Fruit fly (Drosophila melanogaster): Measurements from ENCODE around the gene CG17475.

Gene CG17475

DNA sequence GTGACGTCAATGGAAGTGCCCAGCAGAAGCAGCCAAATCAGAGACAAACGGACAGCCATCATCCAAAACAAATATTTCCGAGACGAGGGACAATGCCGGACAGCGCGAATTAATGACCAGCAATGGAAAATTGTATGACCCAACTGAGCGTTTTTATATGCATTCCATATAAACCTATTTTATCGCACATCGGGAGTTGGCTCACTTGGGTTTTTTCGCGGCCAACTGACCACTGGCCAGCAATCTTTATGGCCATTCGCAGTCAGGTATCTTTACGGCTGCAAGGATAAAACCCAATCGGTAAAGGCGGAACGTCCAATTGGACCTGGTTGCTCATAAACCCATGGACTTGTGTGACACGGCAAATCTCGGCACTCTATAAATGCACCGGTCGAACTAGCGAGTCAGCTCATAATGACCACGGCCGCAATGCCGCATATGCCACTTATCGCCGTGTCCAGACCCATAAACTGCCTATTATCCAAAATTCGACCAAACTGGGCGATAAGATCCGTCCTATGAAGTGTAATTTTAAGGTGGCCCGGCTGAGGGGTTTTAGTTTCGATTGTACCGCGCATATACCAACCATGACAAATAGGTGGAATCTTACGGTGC, 2.0 kb upstream of the CG17475 start, which contains the start of the genes CG4053 and CG31266:
Gene CG4053 (minus strand): TSS at position 101 of the 615 bp plus-strand sequence.
Gene CG31266 (plus strand): TSS at position 565 of the 615 bp plus-strand sequence.
- TF ChIP-seq CrebA (GFP tag; optimal IDR thresholded peaks at IDR 0.05; ENCODE audit: borderline replicate concordance) (peak; percentile 2), dmrt93B (GFP tag; optimal IDR thresholded peaks at IDR 0.05) (no peak)

DNA sequence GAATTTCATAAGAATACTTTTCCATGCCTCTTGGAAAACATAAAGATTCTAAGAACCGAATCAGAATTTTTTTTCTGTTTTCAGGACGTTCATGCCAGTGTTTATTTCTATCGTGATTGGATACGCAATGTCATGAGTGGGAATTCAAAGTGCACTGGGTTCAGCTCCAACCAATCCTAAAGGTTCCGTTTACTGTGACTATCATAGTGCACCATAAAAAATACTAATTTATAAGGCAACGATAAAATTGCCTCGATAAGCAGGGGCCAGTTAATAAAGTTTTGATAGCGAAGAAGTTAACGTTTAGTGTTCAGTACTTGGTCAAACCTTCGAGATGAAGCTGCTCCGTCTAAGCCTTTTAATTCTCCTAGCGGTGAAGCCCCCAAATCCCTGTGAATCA, 2.3 kb downstream of the CG17475 start, which contains the start of gene CG31265:
Gene CG31265 (plus strand): TSS at position 301 of the 400 bp plus-strand sequence.
- TF ChIP-seq foxo (GFP tag; optimal IDR thresholded peaks at IDR 0.05): no peak
- no peak for TF ChIP-seq CG32264 (GFP tag; optimal IDR thresholded peaks at IDR 0.05)
- no peak for TF ChIP-seq woc (GFP tag; optimal IDR thresholded peaks at IDR 0.05)
- TF ChIP-seq usp (GFP tag; optimal IDR thresholded peaks at IDR 0.05): no peak
- TF ChIP-seq OdsH (GFP tag; optimal IDR thresholded peaks at IDR 0.05): no peak
- no peak for TF ChIP-seq jim (GFP tag; optimal IDR thresholded peaks at IDR 0.05)
- no peak for TF ChIP-seq Jra (GFP tag; optimal IDR thresholded peaks at IDR 0.05)
- TF ChIP-seq N (GFP tag; optimal IDR thresholded peaks at IDR 0.05): no peak
- no peak for TF ChIP-seq Myc (optimal IDR thresholded peaks at IDR 0.05)
- TF ChIP-seq Vsx2 (GFP tag; optimal IDR thresholded peaks at IDR 0.05; ENCODE audit: partially characterized antibody): no peak
- no peak for TF ChIP-seq Hnf4 (GFP tag; optimal IDR thresholded peaks at IDR 0.05)
- no peak for TF ChIP-seq fru (GFP tag; optimal IDR thresholded peaks at IDR 0.05)
- no peak for TF ChIP-seq ey (GFP tag; optimal IDR thresholded peaks at IDR 0.05)
- TF ChIP-seq lola (GFP tag; optimal IDR thresholded peaks at IDR 0.05): no peak
- no peak for TF ChIP-seq br (GFP tag; optimal IDR thresholded peaks at IDR 0.05)
- TF ChIP-seq sv (GFP tag; optimal IDR thresholded peaks at IDR 0.05): no peak
- no peak for TF ChIP-seq Mio (GFP tag; optimal IDR thresholded peaks at IDR 0.05)
- no peak for TF ChIP-seq rgr (GFP tag; optimal IDR thresholded peaks at IDR 0.05)

DNA sequence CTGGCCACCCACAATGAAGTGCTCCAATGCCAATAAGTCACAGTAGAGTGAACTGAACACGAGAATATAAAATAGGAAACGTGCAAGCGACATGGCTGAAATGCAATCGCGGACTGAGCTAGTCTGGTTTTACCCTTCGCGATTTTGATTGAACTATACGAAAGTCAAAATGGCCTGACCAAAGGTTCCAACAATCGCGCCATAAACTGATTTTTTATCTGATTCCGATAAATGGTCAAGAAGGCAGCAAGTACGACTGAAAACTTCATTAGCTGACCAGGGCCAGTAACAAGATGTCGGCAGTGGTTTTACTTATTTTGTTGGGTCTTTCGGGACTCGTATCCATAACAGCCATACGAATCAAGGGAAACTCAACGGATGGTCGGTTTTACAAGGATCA, 3.4 kb downstream of the CG17475 start, which contains the start of the genes CG17477 and CG31269:
Gene CG17477 (minus strand): TSS at position 101 of the 400 bp plus-strand sequence.
Gene CG31269 (plus strand): TSS at position 289 of the 400 bp plus-strand sequence.
- TF ChIP-seq Sp1 (GFP tag; optimal IDR thresholded peaks at IDR 0.05) (no peak), jim (GFP tag; optimal IDR thresholded peaks at IDR 0.05) (no peak), fru (GFP tag; optimal IDR thresholded peaks at IDR 0.05) (no peak), CG9705 (GFP tag; optimal IDR thresholded peaks at IDR 0.05) (no peak), Dif (GFP tag; optimal IDR thresholded peaks at IDR 0.05; ENCODE audit: partially characterized antibody) (no peak), dl (GFP tag; optimal IDR thresholded peaks at IDR 0.05; ENCODE audit: insufficient read depth in 1 of 2, partially characterized antibody in 2 of 2) (no peak), usp (GFP tag; optimal IDR thresholded peaks at IDR 0.05) (no peak), Mio (GFP tag; optimal IDR thresholded peaks at IDR 0.05) (no peak), brk (GFP tag; optimal IDR thresholded peaks at IDR 0.05) (no peak), Dfd (GFP tag; optimal IDR thresholded peaks at IDR 0.05) (no peak), Hnf4 (GFP tag; optimal IDR thresholded peaks at IDR 0.05) (no peak), CG32264 (GFP tag; optimal IDR thresholded peaks at IDR 0.05) (no peak), sage (GFP tag; optimal IDR thresholded peaks at IDR 0.05) (no peak), CrebA (GFP tag; optimal IDR thresholded peaks at IDR 0.05; ENCODE audit: borderline replicate concordance) (no peak), Vsx2 (GFP tag; optimal IDR thresholded peaks at IDR 0.05; ENCODE audit: partially characterized antibody) (no peak), tai (GFP tag; optimal IDR thresholded peaks at IDR 0.05) (no peak), Jra (GFP tag; optimal IDR thresholded peaks at IDR 0.05) (no peak), psq (GFP tag; optimal IDR thresholded peaks at IDR 0.05) (no peak), rgr (GFP tag; optimal IDR thresholded peaks at IDR 0.05) (no peak), woc (GFP tag; optimal IDR thresholded peaks at IDR 0.05) (no peak)

DNA sequence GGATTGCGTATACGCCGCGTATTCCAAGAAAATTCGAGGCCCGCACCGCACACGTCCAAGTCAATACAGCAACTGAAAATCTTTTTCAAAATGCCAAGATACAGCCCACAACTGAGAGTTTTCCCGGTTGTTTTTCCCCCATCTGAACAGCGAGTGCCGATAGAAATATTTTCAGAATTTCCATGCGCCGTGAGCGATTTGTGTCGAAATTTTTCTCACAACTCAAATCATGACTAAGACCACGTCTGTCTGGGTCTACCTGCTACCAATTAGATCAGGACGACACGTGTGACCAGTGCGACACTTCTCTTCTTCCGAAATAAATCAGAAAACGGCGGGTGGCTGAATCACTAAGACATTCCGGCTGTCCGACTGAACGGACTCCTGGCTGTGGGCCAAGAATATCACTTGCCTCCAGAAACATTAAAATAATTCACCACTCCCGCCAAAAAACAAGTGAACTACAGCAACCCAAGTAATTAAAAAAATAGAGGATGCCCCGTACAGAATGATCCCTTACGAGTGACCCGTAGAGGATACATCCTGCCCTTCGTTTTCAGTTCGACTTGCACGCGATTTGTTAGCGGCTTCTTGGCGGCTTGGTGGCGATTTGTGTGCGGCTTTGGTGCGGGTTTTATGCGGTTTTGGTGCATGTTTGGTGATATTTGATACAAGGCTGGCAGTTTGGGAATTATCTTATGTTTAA, 4.7 kb downstream of the CG17475 start, which contains the start of gene cher:
Gene cher (minus strand): TSS at position 51 of the 706 bp plus-strand sequence.
- TF ChIP-seq Myc (optimal IDR thresholded peaks at IDR 0.05): peak; percentile 69
- TF ChIP-seq Dfd (GFP tag; optimal IDR thresholded peaks at IDR 0.05): no peak
- TF ChIP-seq fru (GFP tag; optimal IDR thresholded peaks at IDR 0.05): no peak
- no peak for TF ChIP-seq Abd-B (GFP tag; optimal IDR thresholded peaks at IDR 0.05)
- TF ChIP-seq dmrt93B (GFP tag; optimal IDR thresholded peaks at IDR 0.05): no peak
